Fruit fly (Drosophila melanogaster): ENCODE measurements around the gene Eaf6.

DNA sequence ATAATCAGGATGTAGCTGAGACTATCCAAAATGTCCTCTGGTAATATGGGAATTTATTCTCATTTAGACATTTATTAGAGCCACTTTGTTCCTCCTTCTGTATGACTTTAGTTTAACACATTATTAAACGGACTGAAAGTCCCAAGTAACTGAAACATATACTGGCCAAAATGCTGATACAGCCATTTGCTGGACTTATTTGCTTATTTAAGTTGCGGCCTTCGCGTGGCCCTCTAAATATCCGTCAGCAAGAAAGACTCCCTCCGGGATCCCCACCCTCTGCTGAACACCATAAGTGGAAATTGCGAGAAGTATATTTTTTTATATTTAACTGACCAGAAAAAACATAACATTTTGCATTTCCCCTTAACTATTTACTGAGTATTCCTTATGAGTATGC, 15.7 kb downstream of the Eaf6 start, which contains the start of gene spo:
- no peak for TF ChIP-seq Ets96B (tag; optimal IDR thresholded peaks at IDR 0.05)
- no peak for TF ChIP-seq salr (GFP tag; optimal IDR thresholded peaks at IDR 0.05)
- TF ChIP-seq Sox14 (GFP tag; optimal IDR thresholded peaks at IDR 0.05), result no peak
- no peak for TF ChIP-seq CG6854 (GFP tag; optimal IDR thresholded peaks at IDR 0.05)
- no peak for TF ChIP-seq CG8632 (GFP tag; optimal IDR thresholded peaks at IDR 0.05)
- no peak for TF ChIP-seq Blimp-1 (GFP tag; optimal IDR thresholded peaks at IDR 0.05)
- TF ChIP-seq cyc (GFP tag; optimal IDR thresholded peaks at IDR 0.05), result no peak
- TF ChIP-seq CG6808 (GFP tag; optimal IDR thresholded peaks at IDR 0.05), result no peak
- TF ChIP-seq CG6792 (GFP tag; optimal IDR thresholded peaks at IDR 0.05), result no peak
- TF ChIP-seq Ets21C (GFP tag; optimal IDR thresholded peaks at IDR 0.05), result no peak

All from whole organism, prepupa.